Fruit fly (Drosophila melanogaster) whole organism, embryonic: ENCODE results near the gene Sys1.

Source experiments
- Bdp1 ChIP-seq: fragments of 200-800 bp; sonication (Bioruptor generic); optimal IDR thresholded peaks from 3 replicates; lab custom pipeline; 2016; ENCODE audit warnings: missing biosample characterization, missing genetic modification characterization
- Bgb ChIP-seq: fragments of 200-800 bp; sonication (Bioruptor generic); IDR thresholded peaks from 2 replicates; pipeline ENCODE4 v1.3.6; 2022; ENCODE audit warnings: missing biosample characterization, missing genetic modification characterization; ENCODE audit not compliant: partially characterized antibody
- BtbVII ChIP-seq: fragments of 200-800 bp; sonication (Bioruptor generic); optimal IDR thresholded peaks from 3 replicates; lab custom pipeline; 2017; ENCODE audit warnings: missing biosample characterization, mild to moderate bottlenecking, missing genetic modification characterization
- CG12942 ChIP-seq: fragments of 200-800 bp; sonication (Bioruptor generic); optimal IDR thresholded peaks from 3 replicates; lab custom pipeline; 2016; ENCODE audit warnings: missing biosample characterization, missing genetic modification characterization
- CG13287 ChIP-seq: fragments of 200-800 bp; sonication (Bioruptor generic); IDR thresholded peaks from 2 replicates; pipeline ENCODE4 v1.3.6; 2022; ENCODE audit warnings: missing biosample characterization, missing genetic modification characterization; ENCODE audit not compliant: partially characterized antibody
- CG14860 ChIP-seq: fragments of 200-800 bp; sonication (Bioruptor generic); IDR thresholded peaks from 3 replicates; pipeline ENCODE4 v1.3.6; 2022; ENCODE audit warnings: missing biosample characterization, missing genetic modification characterization; ENCODE audit not compliant: partially characterized antibody
- CG15514 ChIP-seq: fragments of 200-800 bp; sonication (Bioruptor generic); optimal IDR thresholded peaks from 3 replicates; lab custom pipeline; 2017; ENCODE audit warnings: missing biosample characterization, missing genetic modification characterization, mild to moderate bottlenecking, moderate library complexity, missing genetic modification reagents
- CG16813 ChIP-seq: fragments of 200-800 bp; sonication (Bioruptor generic); IDR thresholded peaks from 3 replicates; pipeline ENCODE4 v1.3.6; 2022; ENCODE audit warnings: missing biosample characterization, missing genetic modification characterization; ENCODE audit not compliant: partially characterized antibody
- CG17328 ChIP-seq: fragments of 200-800 bp; sonication (Bioruptor generic); IDR thresholded peaks from 2 replicates; pipeline ENCODE4 v1.3.6; 2022; ENCODE audit warnings: missing biosample characterization, missing genetic modification characterization
- CG17912 ChIP-seq: fragments of 200-800 bp; sonication (Bioruptor generic); optimal IDR thresholded peaks from 2 replicates; lab custom pipeline; 2018; ENCODE audit warnings: missing biosample characterization, mild to moderate bottlenecking, missing genetic modification characterization
- CG2129 ChIP-seq: fragments of 200-800 bp; sonication (Bioruptor generic); IDR thresholded peaks from 2 replicates; pipeline ENCODE4 v1.3.6; 2022; ENCODE audit warnings: missing biosample characterization, missing genetic modification characterization; ENCODE audit not compliant: partially characterized antibody
- CG2678 ChIP-seq: fragments of 200-800 bp; sonication (Bioruptor generic); optimal IDR thresholded peaks from 3 replicates; lab custom pipeline; 2019; ENCODE audit warnings: missing biosample characterization, mild to moderate bottlenecking, missing genetic modification characterization, moderate library complexity
- CG5180 ChIP-seq: fragments of 200-800 bp; sonication (Bioruptor generic); optimal IDR thresholded peaks from 3 replicates; lab custom pipeline; 2017; ENCODE audit warnings: missing biosample characterization, missing genetic modification characterization, mild to moderate bottlenecking, moderate library complexity, missing genetic modification reagents
- CG6791 ChIP-seq: fragments of 200-800 bp; sonication (Bioruptor generic); IDR thresholded peaks from 3 replicates; pipeline ENCODE4 v1.3.6; 2022; ENCODE audit warnings: missing biosample characterization, missing genetic modification characterization; ENCODE audit not compliant: partially characterized antibody
- CG7357 ChIP-seq: fragments of 200-800 bp; sonication (Bioruptor generic); IDR thresholded peaks from 3 replicates; pipeline ENCODE4 v1.3.6; 2022; ENCODE audit warnings: missing biosample characterization, missing genetic modification characterization
- Dip3 ChIP-seq: fragments of 200-800 bp; sonication (Bioruptor generic); optimal IDR thresholded peaks from 3 replicates; lab custom pipeline; 2016; ENCODE audit warnings: missing biosample characterization, missing genetic modification characterization
- Dll ChIP-seq: fragments of 200-800 bp; sonication (Bioruptor generic); IDR thresholded peaks from 4 replicates; pipeline ENCODE4 v1.3.6; 2022; ENCODE audit warnings: missing biosample characterization, missing genetic modification characterization; ENCODE audit not compliant: partially characterized antibody
- HLH4C ChIP-seq: fragments of 200-800 bp; sonication (Bioruptor generic); IDR thresholded peaks from 3 replicates; pipeline ENCODE4 v1.3.6; 2022; ENCODE audit warnings: missing biosample characterization, missing genetic modification characterization; ENCODE audit not compliant: partially characterized antibody
- Opbp ChIP-seq: fragments of 200-800 bp; sonication (Bioruptor generic); IDR thresholded peaks from 3 replicates; pipeline ENCODE4 v1.3.6; 2022; ENCODE audit warnings: missing biosample characterization, missing genetic modification characterization; ENCODE audit not compliant: partially characterized antibody
- Pdp1 ChIP-seq, 2 experiments: fragments of 200-800 bp; sonication (Bioruptor generic); optimal IDR thresholded peaks; 3 replicates each; lab custom pipeline; 2016; ENCODE audit warnings: missing biosample characterization in 2 of 2, missing genetic modification characterization in 2 of 2, mild to moderate bottlenecking in 1 of 2, moderate library complexity in 1 of 2
- Scr ChIP-seq: fragments of 200-800 bp; sonication (Bioruptor generic); IDR thresholded peaks from 2 replicates; pipeline ENCODE4 v1.3.6; 2022; ENCODE audit warnings: missing biosample characterization, missing genetic modification characterization; ENCODE audit not compliant: partially characterized antibody
- Sox102F ChIP-seq: fragments of 200-800 bp; sonication (Bioruptor generic); optimal IDR thresholded peaks from 2 replicates; lab custom pipeline; 2018; ENCODE audit warnings: missing biosample characterization, mild to moderate bottlenecking, missing genetic modification characterization, moderate library complexity
- ac ChIP-seq: fragments of 200-800 bp; sonication (Bioruptor generic); optimal IDR thresholded peaks from 3 replicates; lab custom pipeline; 2017; ENCODE audit warnings: missing biosample characterization, mild to moderate bottlenecking, missing genetic modification characterization
- ato ChIP-seq: fragments of 200-800 bp; sonication (Bioruptor generic); IDR thresholded peaks from 2 replicates; pipeline ENCODE4 v1.3.6; 2022; ENCODE audit warnings: missing biosample characterization, missing genetic modification characterization; ENCODE audit not compliant: partially characterized antibody
- bbx ChIP-seq: fragments of 200-800 bp; sonication (Bioruptor generic); IDR thresholded peaks from 2 replicates; pipeline ENCODE4 v1.3.6; 2022; ENCODE audit warnings: missing biosample characterization, missing genetic modification characterization; ENCODE audit not compliant: partially characterized antibody
- chn ChIP-seq: fragments of 200-800 bp; sonication (Bioruptor generic); optimal IDR thresholded peaks from 2 replicates; lab custom pipeline; 2016; ENCODE audit warnings: missing biosample characterization, missing genetic modification characterization
- corto ChIP-seq: fragments of 200-800 bp; sonication (Bioruptor generic); optimal IDR thresholded peaks from 2 replicates; lab custom pipeline; 2016; ENCODE audit warnings: missing biosample characterization, mild to moderate bottlenecking, missing genetic modification characterization, moderate library complexity
- dimm ChIP-seq: fragments of 200-800 bp; sonication (Bioruptor generic); IDR thresholded peaks from 2 replicates; pipeline ENCODE4 v1.3.6; 2022; ENCODE audit warnings: missing biosample characterization, missing genetic modification characterization
- exex ChIP-seq: fragments of 200-800 bp; sonication (Bioruptor generic); optimal IDR thresholded peaks from 4 replicates; lab custom pipeline; 2018; ENCODE audit warnings: missing biosample characterization, mild to moderate bottlenecking, missing genetic modification characterization, moderate library complexity
- gem ChIP-seq: fragments of 200-800 bp; sonication (Bioruptor generic); optimal IDR thresholded peaks from 2 replicates; lab custom pipeline; 2019; ENCODE audit warnings: missing biosample characterization, mild to moderate bottlenecking, missing genetic modification characterization, moderate library complexity
- grn ChIP-seq: fragments of 200-800 bp; sonication (Bioruptor generic); optimal IDR thresholded peaks from 3 replicates; lab custom pipeline; 2017; ENCODE audit warnings: missing biosample characterization, missing genetic modification characterization
- hbn ChIP-seq: fragments of 200-800 bp; sonication (Bioruptor generic); IDR thresholded peaks from 2 replicates; pipeline ENCODE4 v1.3.6; 2022; ENCODE audit warnings: missing biosample characterization, missing genetic modification characterization; ENCODE audit not compliant: partially characterized antibody
- knrl ChIP-seq: fragments of 200-800 bp; sonication (Bioruptor generic); IDR thresholded peaks from 3 replicates; pipeline ENCODE4 v1.3.6; 2022; ENCODE audit warnings: missing biosample characterization, missing genetic modification characterization; ENCODE audit not compliant: partially characterized antibody
- lab ChIP-seq: fragments of 200-800 bp; sonication (Bioruptor generic); optimal IDR thresholded peaks from 3 replicates; lab custom pipeline; 2017; ENCODE audit warnings: missing biosample characterization, missing genetic modification characterization, mild to moderate bottlenecking, moderate library complexity, missing genetic modification reagents
- lmd ChIP-seq: fragments of 200-800 bp; sonication (Bioruptor generic); IDR thresholded peaks from 2 replicates; pipeline ENCODE4 v1.3.6; 2022; ENCODE audit warnings: missing biosample characterization, missing genetic modification characterization
- mam ChIP-seq: fragments of 200-800 bp; sonication (Bioruptor generic); optimal IDR thresholded peaks from 3 replicates; lab custom pipeline; 2016; ENCODE audit warnings: missing biosample characterization, missing genetic modification characterization
- row ChIP-seq: fragments of 200-800 bp; sonication (Bioruptor generic); IDR thresholded peaks from 3 replicates; pipeline ENCODE4 v1.3.6; 2022; ENCODE audit warnings: missing biosample characterization, missing genetic modification characterization
- salm ChIP-seq: fragments of 200-800 bp; sonication (Bioruptor generic); optimal IDR thresholded peaks from 2 replicates; lab custom pipeline; 2018; ENCODE audit warnings: missing biosample characterization, mild to moderate bottlenecking, missing genetic modification characterization
- scrt ChIP-seq: fragments of 200-800 bp; sonication (Bioruptor generic); optimal IDR thresholded peaks from 2 replicates; lab custom pipeline; 2018; ENCODE audit warnings: missing biosample characterization, mild to moderate bottlenecking, missing genetic modification characterization, moderate library complexity
- sens ChIP-seq: fragments of 200-800 bp; sonication (Bioruptor generic); peaks from one replicate; lab custom pipeline; 2016; ENCODE audit warnings: missing biosample characterization, missing genetic modification characterization
- sens-2 ChIP-seq: fragments of 200-800 bp; sonication (Bioruptor generic); IDR thresholded peaks from 2 replicates; pipeline ENCODE4 v1.3.6; 2022; ENCODE audit warnings: missing biosample characterization, missing genetic modification characterization
- sug ChIP-seq: fragments of 200-800 bp; optimal IDR thresholded peaks from 2 replicates; lab custom pipeline; 2019; ENCODE audit warnings: missing biosample characterization, mild to moderate bottlenecking, missing genetic modification characterization, moderate library complexity
- tna ChIP-seq: fragments of 200-800 bp; sonication (Bioruptor generic); IDR thresholded peaks from 2 replicates; pipeline ENCODE4 v1.3.6; 2022; ENCODE audit warnings: missing biosample characterization, missing genetic modification characterization; ENCODE audit not compliant: partially characterized antibody
- vnd ChIP-seq: fragments of 200-800 bp; sonication (Bioruptor generic); IDR thresholded peaks from 3 replicates; pipeline ENCODE4 v1.3.6; 2022; ENCODE audit warnings: missing biosample characterization, missing genetic modification characterization; ENCODE audit not compliant: partially characterized antibody
- vvl ChIP-seq: fragments of 200-800 bp; sonication (Bioruptor generic); IDR thresholded peaks from 2 replicates; pipeline ENCODE4 v1.3.6; 2022; ENCODE audit warnings: missing biosample characterization, missing genetic modification characterization

The Sys1 gene

DNA sequence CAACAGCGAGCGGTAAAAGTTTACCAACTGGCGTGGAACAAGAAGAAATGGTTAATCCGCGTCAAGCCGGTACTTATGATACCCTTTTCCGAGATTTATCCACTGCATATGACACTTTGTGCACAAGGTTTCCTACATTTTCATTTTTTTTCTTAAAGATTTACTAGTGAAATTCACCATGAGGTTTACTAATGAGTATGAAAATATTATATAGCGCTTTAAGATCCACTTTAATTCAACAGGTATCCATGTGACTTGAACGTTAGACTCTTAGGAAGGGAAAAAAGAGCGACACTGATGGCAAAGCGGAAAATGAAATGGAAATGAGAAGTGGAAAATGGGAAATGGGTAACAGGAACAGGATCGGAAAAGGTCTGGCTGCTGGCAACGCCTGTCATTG lies 14.0 kb upstream of the Sys1 start:
- no peak for TF ChIP-seq ac (GFP tag; lab: Kevin White, UChicago)
- no peak for TF ChIP-seq CG12942 (GFP tag; lab: Kevin White, UChicago)
- TF ChIP-seq scrt (GFP tag; lab: Kevin White, UChicago), result peak; percentile 58
- TF ChIP-seq, all 482 proteins: peak for 1

DNA sequence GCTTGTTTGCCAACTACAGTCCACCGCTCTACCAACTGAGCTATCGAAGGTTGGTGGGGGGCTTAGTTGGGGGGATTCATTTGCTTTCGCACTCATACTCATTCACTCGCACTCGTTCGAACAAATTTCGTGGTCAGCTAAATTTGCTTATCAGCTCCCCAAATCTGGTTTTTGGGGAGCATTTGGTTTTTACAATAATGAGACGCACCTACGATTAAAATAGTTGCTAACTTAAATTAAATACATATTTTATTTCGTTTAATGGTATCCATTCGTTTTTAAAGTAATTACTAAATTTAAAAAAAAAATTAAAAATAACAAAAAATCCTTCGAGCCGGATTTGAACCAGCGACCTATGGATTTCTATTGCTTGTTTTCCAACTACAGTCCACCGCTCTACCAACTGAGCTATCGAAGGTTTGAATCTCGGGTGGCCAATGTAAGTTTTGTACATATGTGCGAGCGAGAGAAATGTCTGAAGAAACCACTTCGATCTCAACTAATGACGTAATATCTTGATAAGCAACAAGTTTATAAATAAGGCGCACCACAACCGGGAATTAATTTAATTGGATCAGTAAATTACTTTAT lies 10.2 kb upstream of the Sys1 start:
- TF ChIP-seq vvl (GFP tag; lab: Robert Waterston, UW) (0 out of 2 replicates have a peak, but pooled peaks have one; percentile 24), vnd (GFP tag; lab: Robert Waterston, UW) (peak; percentile 31; the same call in 1 of the 3 replicates), CG2678 (tag; lab: Kevin White, UChicago) (peak; percentile 9), CG15514 (GFP tag; lab: Kevin White, UChicago) (no peak), row (GFP tag; lab: Robert Waterston, UW) (no peak), Opbp (GFP tag; lab: Robert Waterston, UW) (peak; percentile 52), ato (GFP tag; lab: Robert Waterston, UW) (peak; percentile 51; the same call in 1 of the 2 replicates), CG2129 (GFP tag; lab: Robert Waterston, UW) (0 out of 2 replicates have a peak, but pooled peaks have one; percentile 25), CG14860 (peak; percentile 56; the same call in 2 of the 3 replicates), Dip3 (GFP tag; lab: Kevin White, UChicago) (no peak), CG7357 (no peak), bbx (GFP tag; lab: Robert Waterston, UW) (peak; percentile 70), exex (tag; lab: Kevin White, UChicago) (peak; percentile 75), mam (GFP tag; lab: Kevin White, UChicago) (no peak), sug (tag; lab: Kevin White, UChicago) (peak; percentile 97), lab (GFP tag; lab: Kevin White, UChicago) (no peak), hbn (no peak), CG6791 (peak; percentile 76), grn (GFP tag; lab: Kevin White, UChicago) (peak; percentile 80), dimm (GFP tag; lab: Robert Waterston, UW) (no peak), CG17912 (no peak), CG17328 (GFP tag; lab: Robert Waterston, UW) (no peak), CG5180 (GFP tag; lab: Kevin White, UChicago) (peak; percentile 14), Sox102F (GFP tag; lab: Kevin White, UChicago) (no peak), gem (tag; lab: Kevin White, UChicago) (peak; percentile 6), Dll (GFP tag; lab: Robert Waterston, UW) (peak; percentile 52; the same call in 1 of the 4 replicates), CG13287 (peak; percentile 22; the same call in 1 of the 2 replicates), sens (GFP tag; lab: Kevin White, UChicago) (peak; percentile 62), corto (peak; percentile 15), chn (GFP tag; lab: Kevin White, UChicago) (no peak), Bgb (GFP tag; lab: Robert Waterston, UW) (peak; percentile 57), lmd (GFP tag; lab: Robert Waterston, UW) (no peak), Pdp1 (GFP tag; optimal IDR thresholded peaks at IDR 0.05; lab: Kevin White, UChicago) (peak in 1 of 2 experiments; percentile 98), CG16813 (peak; percentile 68), Bdp1 (peak; percentile 98), tna (GFP tag; lab: Robert Waterston, UW) (peak; percentile 55), sens-2 (GFP tag; lab: Robert Waterston, UW) (0 out of 2 replicates have a peak, but pooled peaks have one; percentile 16), Scr (GFP tag; lab: Robert Waterston, UW) (peak; percentile 65), HLH4C (GFP tag; lab: Robert Waterston, UW) (peak; percentile 58), salm (tag; lab: Kevin White, UChicago) (no peak), BtbVII (GFP tag; lab: Kevin White, UChicago) (peak; percentile 36), knrl (GFP tag; lab: Robert Waterston, UW) (peak; percentile 49; the same call in 2 of the 3 replicates)
